Fruit fly (Drosophila melanogaster) whole organism, embryonic: ENCODE measurements around the gene Hsp110.

Experiments
- Abd-B ChIP-seq: fragments of 200-800 bp; sonication (Bioruptor generic); optimal IDR thresholded peaks from 2 replicates; lab custom pipeline; 2018; ENCODE audit warnings: missing biosample characterization, mild to moderate bottlenecking, missing genetic modification characterization, moderate library complexity
- Asciz ChIP-seq: fragments of 200-800 bp; sonication (Bioruptor generic); optimal IDR thresholded peaks from 2 replicates; lab custom pipeline; 2017; ENCODE audit warnings: missing biosample characterization, mild to moderate bottlenecking, missing genetic modification characterization, missing genetic modification reagents
- BtbVII ChIP-seq: fragments of 200-800 bp; sonication (Bioruptor generic); optimal IDR thresholded peaks from 3 replicates; lab custom pipeline; 2017; ENCODE audit warnings: missing biosample characterization, mild to moderate bottlenecking, missing genetic modification characterization
- CG1024 ChIP-seq: fragments of 200-800 bp; sonication (Bioruptor generic); IDR thresholded peaks from 2 replicates; pipeline ENCODE4 v1.3.6; 2022; ENCODE audit warnings: missing biosample characterization, missing genetic modification characterization
- CG10274 ChIP-seq: fragments of 200-800 bp; sonication (Bioruptor generic); optimal IDR thresholded peaks from 3 replicates; lab custom pipeline; 2017; ENCODE audit warnings: missing biosample characterization, mild to moderate bottlenecking, missing genetic modification characterization
- CG10462 ChIP-seq: fragments of 200-800 bp; sonication (Bioruptor generic); optimal IDR thresholded peaks from 2 replicates; lab custom pipeline; 2016; ENCODE audit warnings: missing biosample characterization, missing genetic modification characterization
- CG12769 ChIP-seq: fragments of 200-800 bp; sonication (Bioruptor generic); optimal IDR thresholded peaks from 2 replicates; lab custom pipeline; 2019; ENCODE audit warnings: missing biosample characterization, mild to moderate bottlenecking, missing genetic modification characterization, moderate library complexity
- CG1603 ChIP-seq: fragments of 200-800 bp; sonication (Bioruptor generic); optimal IDR thresholded peaks from 2 replicates; lab custom pipeline; 2019; ENCODE audit warnings: missing biosample characterization, mild to moderate bottlenecking, missing genetic modification characterization, moderate library complexity
- CG17802 ChIP-seq: fragments of 200-800 bp; sonication (Bioruptor generic); optimal IDR thresholded peaks from 2 replicates; lab custom pipeline; 2018; ENCODE audit warnings: missing biosample characterization, mild to moderate bottlenecking, missing genetic modification characterization, moderate library complexity
- CG18262 ChIP-seq: fragments of 200-800 bp; optimal IDR thresholded peaks from 3 replicates; lab custom pipeline; 2019; ENCODE audit warnings: missing biosample characterization, mild to moderate bottlenecking, missing genetic modification characterization, moderate library complexity
- CG31365 ChIP-seq: fragments of 200-800 bp; sonication (Bioruptor generic); optimal IDR thresholded peaks from 2 replicates; lab custom pipeline; 2018; ENCODE audit warnings: missing biosample characterization, mild to moderate bottlenecking, missing genetic modification characterization
- CG31441 ChIP-seq: fragments of 200-800 bp; sonication (Bioruptor generic); IDR thresholded peaks from 2 replicates; pipeline ENCODE4 v1.3.6; 2022; ENCODE audit warnings: missing biosample characterization, missing genetic modification characterization
- CG32772 ChIP-seq: fragments of 200-800 bp; sonication (Bioruptor generic); IDR thresholded peaks from 2 replicates; pipeline ENCODE4 v1.3.6; 2022; ENCODE audit warnings: missing biosample characterization, missing genetic modification characterization
- CG34224 ChIP-seq: fragments of 200-800 bp; sonication (Bioruptor generic); IDR thresholded peaks from 3 replicates; pipeline ENCODE4 v1.3.6; 2022; ENCODE audit warnings: missing biosample characterization, missing genetic modification characterization; ENCODE audit not compliant: partially characterized antibody
- CG4820 ChIP-seq: fragments of 200-800 bp; sonication (Bioruptor generic); optimal IDR thresholded peaks from 3 replicates; lab custom pipeline; 2016; ENCODE audit warnings: missing biosample characterization, missing genetic modification characterization
- CG5953 ChIP-seq: fragments of 200-800 bp; sonication (Bioruptor generic); IDR thresholded peaks from 2 replicates; pipeline ENCODE4 v1.3.6; 2022; ENCODE audit warnings: missing biosample characterization, missing genetic modification characterization
- CG6791 ChIP-seq: fragments of 200-800 bp; sonication (Bioruptor generic); IDR thresholded peaks from 3 replicates; pipeline ENCODE4 v1.3.6; 2022; ENCODE audit warnings: missing biosample characterization, missing genetic modification characterization; ENCODE audit not compliant: partially characterized antibody
- CG7786 ChIP-seq: fragments of 200-800 bp; sonication (Bioruptor generic); optimal IDR thresholded peaks from 2 replicates; lab custom pipeline; 2016; ENCODE audit warnings: missing biosample characterization, missing genetic modification characterization
- CG7963 ChIP-seq: fragments of 200-800 bp; sonication (Bioruptor generic); IDR thresholded peaks from 3 replicates; pipeline ENCODE4 v1.3.6; 2022; ENCODE audit warnings: missing biosample characterization, missing genetic modification characterization; ENCODE audit not compliant: partially characterized antibody
- CG8089 ChIP-seq: fragments of 200-800 bp; sonication (Bioruptor generic); optimal IDR thresholded peaks from 3 replicates; lab custom pipeline; 2016; ENCODE audit warnings: missing biosample characterization, missing genetic modification characterization
- CG9437 ChIP-seq: fragments of 200-800 bp; sonication (Bioruptor generic); optimal IDR thresholded peaks from 2 replicates; lab custom pipeline; 2018; ENCODE audit warnings: missing biosample characterization, mild to moderate bottlenecking, missing genetic modification characterization
- D ChIP-seq, 2 experiments: fragments of 200-800 bp in 1 of 2; fragments of >200 bp in 1 of 2; sonication (Bioruptor generic) in 1 of 2; optimal IDR thresholded peaks; 2 replicates in 1 of 2; 3 replicates in 1 of 2; lab custom pipeline; 2017; ENCODE audit warnings: mild to moderate bottlenecking in 1 of 2, missing biosample characterization in 1 of 2, missing genetic modification characterization in 1 of 2, missing genetic modification reagents in 1 of 2
- Fer2 ChIP-seq: fragments of 200-800 bp; sonication (Bioruptor generic); optimal IDR thresholded peaks from 2 replicates; lab custom pipeline; 2018; ENCODE audit warnings: missing biosample characterization, mild to moderate bottlenecking, missing genetic modification characterization, moderate library complexity
- H2.0 ChIP-seq: fragments of 200-800 bp; sonication (Bioruptor generic); IDR thresholded peaks from 2 replicates; pipeline ENCODE4 v1.3.6; 2022; ENCODE audit warnings: missing biosample characterization, missing genetic modification characterization
- HmgD ChIP-seq: fragments of 200-800 bp; sonication (Bioruptor generic); optimal IDR thresholded peaks from 3 replicates; lab custom pipeline; 2016; ENCODE audit warnings: missing biosample characterization, missing genetic modification characterization
- HmgZ ChIP-seq: fragments of 200-800 bp; sonication (Bioruptor generic); optimal IDR thresholded peaks from 2 replicates; lab custom pipeline; 2018; ENCODE audit warnings: missing biosample characterization, mild to moderate bottlenecking, missing genetic modification characterization
- Kr ChIP-seq: fragments of 200-800 bp; sonication (Bioruptor generic); optimal IDR thresholded peaks from 2 replicates; lab custom pipeline; 2017; ENCODE audit warnings: missing biosample characterization, mild to moderate bottlenecking, missing genetic modification characterization
- Lpt ChIP-seq: fragments of >200 bp; optimal IDR thresholded peaks from 2 replicates; lab custom pipeline; 2018; ENCODE audit warnings: missing biosample characterization, missing genetic modification characterization
- Mad ChIP-seq: fragments of 200-800 bp; sonication (Bioruptor generic); optimal IDR thresholded peaks from 2 replicates; lab custom pipeline; 2016; ENCODE audit warnings: missing biosample characterization, missing genetic modification characterization
- Myb ChIP-seq: fragments of 200-800 bp; sonication (Bioruptor generic); optimal IDR thresholded peaks from 2 replicates; lab custom pipeline; 2016; ENCODE audit warnings: missing biosample characterization, missing genetic modification characterization
- ash1 ChIP-seq: fragments of 200-800 bp; sonication (Bioruptor generic); optimal IDR thresholded peaks from 2 replicates; lab custom pipeline; 2018; ENCODE audit warnings: missing biosample characterization, mild to moderate bottlenecking, missing genetic modification characterization
- caup ChIP-seq: fragments of 200-800 bp; sonication (Bioruptor generic); optimal IDR thresholded peaks from 3 replicates; lab custom pipeline; 2017; ENCODE audit warnings: missing biosample characterization, mild to moderate bottlenecking, missing genetic modification characterization, moderate library complexity; ENCODE audit not compliant: severe bottlenecking
- chn ChIP-seq: fragments of 200-800 bp; sonication (Bioruptor generic); optimal IDR thresholded peaks from 2 replicates; lab custom pipeline; 2016; ENCODE audit warnings: missing biosample characterization, missing genetic modification characterization
- dimm ChIP-seq: fragments of 200-800 bp; sonication (Bioruptor generic); IDR thresholded peaks from 2 replicates; pipeline ENCODE4 v1.3.6; 2022; ENCODE audit warnings: missing biosample characterization, missing genetic modification characterization
- eyg ChIP-seq: fragments of 200-800 bp; sonication (Bioruptor generic); optimal IDR thresholded peaks from 3 replicates; lab custom pipeline; 2016; ENCODE audit warnings: missing biosample characterization, missing genetic modification characterization
- fd96Cb ChIP-seq: fragments of 200-800 bp; sonication (Bioruptor generic); optimal IDR thresholded peaks from 2 replicates; lab custom pipeline; 2018; ENCODE audit warnings: missing biosample characterization, mild to moderate bottlenecking, missing genetic modification characterization, moderate library complexity
- ftz-f1 ChIP-seq: fragments of 200-800 bp; sonication (Bioruptor generic); optimal IDR thresholded peaks from 2 replicates; lab custom pipeline; 2016; ENCODE audit warnings: missing biosample characterization, missing genetic modification characterization
- fu2 ChIP-seq: fragments of 200-800 bp; sonication (Bioruptor generic); optimal IDR thresholded peaks from 2 replicates; lab custom pipeline; 2016; ENCODE audit warnings: missing biosample characterization, missing genetic modification characterization
- gem ChIP-seq: fragments of 200-800 bp; sonication (Bioruptor generic); optimal IDR thresholded peaks from 2 replicates; lab custom pipeline; 2019; ENCODE audit warnings: missing biosample characterization, mild to moderate bottlenecking, missing genetic modification characterization, moderate library complexity
- grau ChIP-seq: fragments of 200-800 bp; optimal IDR thresholded peaks from 3 replicates; lab custom pipeline; 2019; ENCODE audit warnings: missing biosample characterization, mild to moderate bottlenecking, missing genetic modification characterization, moderate library complexity
- grn ChIP-seq: fragments of 200-800 bp; sonication (Bioruptor generic); optimal IDR thresholded peaks from 3 replicates; lab custom pipeline; 2017; ENCODE audit warnings: missing biosample characterization, missing genetic modification characterization
- hbn ChIP-seq: fragments of 200-800 bp; sonication (Bioruptor generic); IDR thresholded peaks from 2 replicates; pipeline ENCODE4 v1.3.6; 2022; ENCODE audit warnings: missing biosample characterization, missing genetic modification characterization; ENCODE audit not compliant: partially characterized antibody
- her ChIP-seq: fragments of 200-800 bp; sonication (Bioruptor generic); optimal IDR thresholded peaks from 2 replicates; lab custom pipeline; 2016; ENCODE audit warnings: missing biosample characterization, missing genetic modification characterization
- jumu ChIP-seq: fragments of 200-800 bp; sonication (Bioruptor generic); optimal IDR thresholded peaks from 3 replicates; lab custom pipeline; 2016; ENCODE audit warnings: missing biosample characterization, missing genetic modification characterization
- pros ChIP-seq: fragments of 200-800 bp; sonication (Bioruptor generic); optimal IDR thresholded peaks from 3 replicates; lab custom pipeline; 2019; ENCODE audit warnings: missing biosample characterization, mild to moderate bottlenecking, missing genetic modification characterization, moderate library complexity
- repo ChIP-seq: fragments of 200-800 bp; sonication (Bioruptor generic); optimal IDR thresholded peaks from 2 replicates; lab custom pipeline; 2016; ENCODE audit warnings: missing biosample characterization, missing genetic modification characterization
- ttk ChIP-seq: fragments of 200-800 bp; sonication (Bioruptor generic); IDR thresholded peaks from 2 replicates; pipeline ENCODE4 v2.1.2; 2022; ENCODE audit warnings: missing biosample characterization, missing genetic modification characterization
- tx ChIP-seq: fragments of 200-800 bp; sonication (Bioruptor generic); optimal IDR thresholded peaks from 2 replicates; lab custom pipeline; 2016; ENCODE audit warnings: missing biosample characterization, missing genetic modification characterization
- unpg ChIP-seq: fragments of 200-800 bp; sonication (Bioruptor generic); optimal IDR thresholded peaks from 3 replicates; lab custom pipeline; 2018; ENCODE audit warnings: missing biosample characterization, mild to moderate bottlenecking, missing genetic modification characterization, moderate library complexity
- wek ChIP-seq: fragments of 200-800 bp; sonication (Bioruptor generic); optimal IDR thresholded peaks from 3 replicates; lab custom pipeline; 2018; ENCODE audit warnings: missing biosample characterization, mild to moderate bottlenecking, missing genetic modification characterization, moderate library complexity

Hsp110 gene

dm6 chr3L:14036867-14037313, at the start of gene Hsp110 (continued):
- TF ChIP-seq gem (tag; lab: Kevin White, UChicago) (peak; percentile 24), unpg (GFP tag; lab: Kevin White, UChicago) (peak; percentile 7), CG32772 (GFP tag; lab: Robert Waterston, UW) (peak; percentile 55; the same call in 1 of the 2 replicates), CG6791 (GFP tag; lab: Robert Waterston, UW) (peak; percentile 100), CG9437 (no peak), CG17802 (tag; lab: Kevin White, UChicago) (no peak), her (peak; percentile 49), CG31441 (GFP tag; lab: Robert Waterston, UW) (no peak), caup (GFP tag; lab: Kevin White, UChicago) (no peak), pros (GFP tag; lab: Kevin White, UChicago) (no peak), Mad (no peak), chn (GFP tag; lab: Kevin White, UChicago) (peak; percentile 45), Asciz (GFP tag; lab: Kevin White, UChicago) (no peak), fd96Cb (tag; lab: Kevin White, UChicago) (no peak), eyg (no peak), Lpt (no peak), ash1 (no peak), CG10462 (no peak), H2.0 (GFP tag; lab: Robert Waterston, UW) (no peak), tx (no peak), CG31365 (peak; percentile 8), CG10274 (GFP tag; lab: Kevin White, UChicago) (no peak), CG34224 (GFP tag; lab: Robert Waterston, UW) (peak; percentile 100), Kr (no peak), D (optimal IDR thresholded peaks at IDR 0.05; lab: Kevin White, UChicago) (no peak), D (GFP tag; optimal IDR thresholded peaks at IDR 0.05; lab: Kevin White, UChicago) (no peak), Myb (GFP tag; lab: Kevin White, UChicago) (peak; percentile 62), Fer2 (tag; lab: Kevin White, UChicago) (no peak), CG4820 (GFP tag; lab: Kevin White, UChicago) (no peak), grau (tag; lab: Kevin White, UChicago) (peak; percentile 16), HmgZ (tag; lab: Kevin White, UChicago) (peak; percentile 67), fu2 (GFP tag; lab: Kevin White, UChicago) (no peak), wek (GFP tag; lab: Kevin White, UChicago) (no peak), CG18262 (tag; lab: Kevin White, UChicago) (no peak), ttk (no peak), CG1024 (GFP tag; lab: Robert Waterston, UW) (no peak), CG7786 (GFP tag; lab: Kevin White, UChicago) (no peak), CG5953 (GFP tag; lab: Robert Waterston, UW) (no peak), grn (peak; percentile 80), jumu (peak; percentile 7), repo (GFP tag; lab: Kevin White, UChicago) (peak; percentile 7), Abd-B (no peak), BtbVII (GFP tag; lab: Kevin White, UChicago) (peak; percentile 22), CG12769 (no peak), HmgD (no peak), dimm (GFP tag; lab: Robert Waterston, UW) (no peak), CG1603 (tag; lab: Kevin White, UChicago) (peak; percentile 67), CG8089 (GFP tag; lab: Kevin White, UChicago) (no peak), ftz-f1 (GFP tag; lab: Kevin White, UChicago) (peak; percentile 46), CG7963 (GFP tag; lab: Robert Waterston, UW) (peak; percentile 98), hbn (GFP tag; lab: Robert Waterston, UW) (peak; percentile 98)
